Worm (Caenorhabditis elegans) whole organism, midembryonic: ENCODE measurements around the gene C15H11.13.

Experiments used
- flt-1 ChIP-seq: fragments of 200-800 bp; sonication (Bioruptor generic); IDR thresholded peaks from 2 replicates; pipeline ENCODE4 v1.3.6; 2022; ENCODE audit warnings: missing genetic modification characterization, missing compliant biosample characterization
- klf-2 ChIP-seq: fragments of 200-800 bp; sonication (Bioruptor generic); conservative IDR thresholded peaks from 2 replicates; pipeline ENCODE4 v1.3.6; 2022; ENCODE audit warnings: missing genetic modification reagents, missing genetic modification characterization, missing compliant biosample characterization
- ref-1 ChIP-seq: fragments of 200-800 bp; sonication (Bioruptor generic); conservative IDR thresholded peaks from 2 replicates; pipeline ENCODE4 v1.3.6; 2022; ENCODE audit warnings: missing genetic modification reagents, missing genetic modification characterization, missing compliant biosample characterization
- tab-1 ChIP-seq: fragments of 200-800 bp; sonication (Bioruptor generic); IDR thresholded peaks from 2 replicates; pipeline ENCODE4 v1.3.6; 2022; ENCODE audit warnings: missing genetic modification characterization, missing compliant biosample characterization

DNA sequence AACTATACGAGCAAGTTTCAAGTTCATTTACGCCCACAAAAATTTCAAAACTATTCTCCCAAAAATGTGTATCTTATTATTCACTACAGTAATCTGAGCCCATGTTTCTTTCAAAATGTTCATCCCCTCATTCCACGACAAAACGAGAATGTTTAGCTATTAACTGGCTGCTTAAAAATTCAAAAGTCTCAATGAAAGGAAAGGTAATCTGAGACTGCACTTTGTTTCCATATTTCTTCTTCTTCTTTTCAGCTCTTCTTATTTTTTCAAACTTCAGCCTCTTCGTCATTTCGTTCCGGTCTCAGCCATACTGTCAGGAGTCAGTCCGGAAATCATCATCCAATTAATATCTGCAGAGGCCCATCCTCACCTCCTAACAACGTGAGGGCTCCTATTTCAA is 22.1 kb upstream of the C15H11.13 start, which contains the start of gene unc-39:
- TF ChIP-seq flt-1 (no peak), tab-1 (GFP tag; lab: Robert Waterston, UW) (no peak), klf-2 (GFP tag; lab: Robert Waterston, UW) (no peak), ref-1 (GFP tag; lab: Robert Waterston, UW) (no peak)
